Fruit fly (Drosophila melanogaster): ENCODE results near the gene Npc2c.

Gene Npc2c

dm6 chr3R:10099401-10099848, 39.4 kb downstream of the Npc2c start (continued):
- TF ChIP-seq sisA (GFP tag; IDR thresholded peaks at IDR 0.05) (no peak), vnd (GFP tag; IDR thresholded peaks at IDR 0.05; ENCODE audit: partially characterized antibody) (no peak), Hey (tag; optimal IDR thresholded peaks at IDR 0.05) (peak; percentile 61), CG14014 (GFP tag; IDR thresholded peaks at IDR 0.05) (0 out of 2 replicates have a peak, but pooled peaks have one; percentile 43), vvl (GFP tag; IDR thresholded peaks at IDR 0.05) (no peak), CG18599 (GFP tag; optimal IDR thresholded peaks at IDR 0.05) (peak; percentile 32), hbn (GFP tag; IDR thresholded peaks at IDR 0.05; ENCODE audit: partially characterized antibody) (no peak), fd64A (GFP tag; optimal IDR thresholded peaks at IDR 0.05) (no peak), trh (GFP tag; optimal IDR thresholded peaks at IDR 0.05) (no peak), lola (GFP tag; optimal IDR thresholded peaks at IDR 0.05) (peak in 1 of 3 experiments; percentile 10), CG12391 (tag; optimal IDR thresholded peaks at IDR 0.05) (no peak), cwo (GFP tag; optimal IDR thresholded peaks at IDR 0.05) (peak; percentile 74), CG12942 (GFP tag; optimal IDR thresholded peaks at IDR 0.05) (no peak), CG10274 (GFP tag; optimal IDR thresholded peaks at IDR 0.05) (no peak), HmgZ (tag; optimal IDR thresholded peaks at IDR 0.05) (peak; percentile 60), wor (GFP tag; IDR thresholded peaks at IDR 0.05) (no peak), CG1647 (GFP tag; optimal IDR thresholded peaks at IDR 0.05) (no peak), CG11504 (tag; optimal IDR thresholded peaks at IDR 0.05) (no peak), maf-S (GFP tag; optimal IDR thresholded peaks at IDR 0.05) (no peak), tgo (GFP tag; IDR thresholded peaks at IDR 0.05) (no peak), yki (optimal IDR thresholded peaks at IDR 0.05) (no peak), CG11085 (GFP tag; IDR thresholded peaks at IDR 0.05) (no peak), CG15601 (tag; optimal IDR thresholded peaks at IDR 0.05) (no peak), Kr (GFP tag; optimal IDR thresholded peaks at IDR 0.05) (no peak), CG7928 (GFP tag; optimal IDR thresholded peaks at IDR 0.05) (no peak), dm (GFP tag; optimal IDR thresholded peaks at IDR 0.05) (no peak), CG1832 (GFP tag; optimal IDR thresholded peaks at IDR 0.05) (no peak), Gsc (GFP tag; IDR thresholded peaks at IDR 0.05) (no peak), CG34376 (GFP tag; optimal IDR thresholded peaks at IDR 0.05) (peak; percentile 90), CG15514 (GFP tag; optimal IDR thresholded peaks at IDR 0.05) (peak; percentile 20), Dll (GFP tag; IDR thresholded peaks at IDR 0.05; ENCODE audit: partially characterized antibody) (no peak), fd96Cb (tag; optimal IDR thresholded peaks at IDR 0.05) (no peak), CG5953 (GFP tag; IDR thresholded peaks at IDR 0.05) (no peak), CG6854 (GFP tag; optimal IDR thresholded peaks at IDR 0.05) (no peak), CG8924 (tag; optimal IDR thresholded peaks at IDR 0.05) (no peak), Opbp (GFP tag; IDR thresholded peaks at IDR 0.05; ENCODE audit: partially characterized antibody) (no peak), sr (GFP tag; IDR thresholded peaks at IDR 0.05) (no peak), Nf-YA (GFP tag; IDR thresholded peaks at IDR 0.05) (0 out of 2 replicates have a peak, but pooled peaks have one; percentile 20), CG12219 (GFP tag; optimal IDR thresholded peaks at IDR 0.05) (peak; percentile 8), mirr (GFP tag; optimal IDR thresholded peaks at IDR 0.05) (peak; percentile 82), hth (optimal IDR thresholded peaks at IDR 0.05) (no peak), Deaf1 (tag; optimal IDR thresholded peaks at IDR 0.05) (peak; percentile 83), ham (GFP tag; IDR thresholded peaks at IDR 0.05) (no peak), sd (tag; optimal IDR thresholded peaks at IDR 0.05) (peak; percentile 55), CG10462 (GFP tag; optimal IDR thresholded peaks at IDR 0.05) (no peak), gsb (GFP tag; IDR thresholded peaks at IDR 0.05) (no peak), CG18764 (GFP tag; optimal IDR thresholded peaks at IDR 0.05) (no peak), ftz-f1 (GFP tag; optimal IDR thresholded peaks at IDR 0.05) (peak; percentile 36), btn (GFP tag; optimal IDR thresholded peaks at IDR 0.05) (no peak), CG13624 (GFP tag; optimal IDR thresholded peaks at IDR 0.05) (no peak), CG8478 (optimal IDR thresholded peaks at IDR 0.05) (no peak), CG18619 (GFP tag; optimal IDR thresholded peaks at IDR 0.05) (no peak)

All from whole organism, embryonic.